Fruit fly (Drosophila melanogaster) whole organism, adult: ENCODE data around the gene GluRIID.
A peak's percentile ranks its signal among the peaks of the same experiment; 100 is the strongest.

ENCODE experiments used
- CG11617 ChIP-seq: fragments of 200-800 bp; sonication (Bioruptor generic); optimal IDR thresholded peaks from 2 replicates; lab custom pipeline; 2017; ENCODE audit warnings: mild to moderate bottlenecking, missing biosample characterization, missing genetic modification reagents, missing genetic modification characterization
- CG12768 ChIP-seq: fragments of 200-800 bp; sonication (Bioruptor generic); optimal IDR thresholded peaks from 2 replicates; lab custom pipeline; 2017; ENCODE audit warnings: missing biosample characterization, missing genetic modification characterization, mild to moderate bottlenecking, moderate library complexity, missing genetic modification reagents
- CG14711 ChIP-seq: fragments of 200-800 bp; sonication (Bioruptor generic); optimal IDR thresholded peaks from 2 replicates; lab custom pipeline; 2018; ENCODE audit warnings: missing biosample characterization, mild to moderate bottlenecking, missing genetic modification characterization, moderate library complexity
- CG1620 ChIP-seq: fragments of 200-800 bp; sonication (Bioruptor generic); optimal IDR thresholded peaks from 2 replicates; lab custom pipeline; 2016; ENCODE audit warnings: missing biosample characterization, missing genetic modification characterization
- CG33017 ChIP-seq: fragments of 200-800 bp; sonication (Bioruptor generic); optimal IDR thresholded peaks from 2 replicates; lab custom pipeline; 2018; ENCODE audit warnings: missing biosample characterization, mild to moderate bottlenecking, missing genetic modification characterization, moderate library complexity
- CG5204 ChIP-seq: fragments of 200-800 bp; sonication (Bioruptor generic); optimal IDR thresholded peaks from 2 replicates; lab custom pipeline; 2016; ENCODE audit warnings: missing biosample characterization, missing genetic modification characterization
- CG7045 ChIP-seq: fragments of 200-800 bp; sonication (Bioruptor generic); optimal IDR thresholded peaks from 2 replicates; lab custom pipeline; 2017; ENCODE audit warnings: missing biosample characterization, mild to moderate bottlenecking, missing genetic modification characterization
- CG7101 ChIP-seq: fragments of 200-800 bp; sonication (Bioruptor generic); optimal IDR thresholded peaks from 2 replicates; lab custom pipeline; 2018; ENCODE audit warnings: missing biosample characterization, mild to moderate bottlenecking, missing genetic modification characterization, moderate library complexity
- Clk ChIP-seq: fragments of 200-800 bp; sonication (Bioruptor generic); optimal IDR thresholded peaks from 2 replicates; lab custom pipeline; 2017; ENCODE audit warnings: missing biosample characterization, missing genetic modification characterization
- Crg-1 ChIP-seq: fragments of 200-800 bp; sonication (Bioruptor generic); optimal IDR thresholded peaks from 2 replicates; lab custom pipeline; 2016; ENCODE audit warnings: missing biosample characterization, missing genetic modification characterization
- Hr96 ChIP-seq: fragments of 200-800 bp; sonication (Bioruptor generic); optimal IDR thresholded peaks from 2 replicates; lab custom pipeline; 2016; ENCODE audit warnings: missing biosample characterization, missing genetic modification characterization
- Mnt ChIP-seq: fragments of 200-800 bp; sonication (Bioruptor generic); optimal IDR thresholded peaks from 2 replicates; lab custom pipeline; 2016; ENCODE audit warnings: missing biosample characterization, mild to moderate bottlenecking, missing genetic modification characterization
- bab1 ChIP-seq: fragments of 200-800 bp; sonication (Bioruptor generic); optimal IDR thresholded peaks from 3 replicates; lab custom pipeline; 2019; ENCODE audit warnings: missing biosample characterization, mild to moderate bottlenecking, missing genetic modification characterization, moderate library complexity
- cic ChIP-seq: fragments of 200-800 bp; sonication (Bioruptor generic); optimal IDR thresholded peaks from 2 replicates; lab custom pipeline; 2017; ENCODE audit warnings: missing biosample characterization, mild to moderate bottlenecking, missing genetic modification characterization, moderate library complexity
- cnc ChIP-seq, 2 experiments: fragments of >200 bp; optimal IDR thresholded peaks; 2 replicates each; lab custom pipeline; 2017
- kay ChIP-seq: fragments of 200-800 bp; sonication (Bioruptor generic); peaks from one replicate; lab custom pipeline; 2016; ENCODE audit warnings: missing biosample characterization, missing genetic modification characterization, borderline replicate concordance
- ovo ChIP-seq: fragments of 200-800 bp; sonication (Bioruptor generic); optimal IDR thresholded peaks from 2 replicates; lab custom pipeline; 2016; ENCODE audit warnings: missing biosample characterization, missing genetic modification characterization
- pad ChIP-seq: fragments of 200-800 bp; sonication (Bioruptor generic); optimal IDR thresholded peaks from 3 replicates; lab custom pipeline; 2017; ENCODE audit warnings: missing biosample characterization, missing genetic modification characterization, mild to moderate bottlenecking, moderate library complexity, missing genetic modification reagents
- tj ChIP-seq: fragments of 200-800 bp; sonication (Bioruptor generic); optimal IDR thresholded peaks from 3 replicates; lab custom pipeline; 2017; ENCODE audit warnings: missing biosample characterization, mild to moderate bottlenecking, missing genetic modification characterization, moderate library complexity
- toe ChIP-seq: fragments of 200-800 bp; sonication (Bioruptor generic); optimal IDR thresholded peaks from 2 replicates; lab custom pipeline; 2016; ENCODE audit warnings: missing biosample characterization, missing genetic modification characterization

Gene GluRIID

DNA sequence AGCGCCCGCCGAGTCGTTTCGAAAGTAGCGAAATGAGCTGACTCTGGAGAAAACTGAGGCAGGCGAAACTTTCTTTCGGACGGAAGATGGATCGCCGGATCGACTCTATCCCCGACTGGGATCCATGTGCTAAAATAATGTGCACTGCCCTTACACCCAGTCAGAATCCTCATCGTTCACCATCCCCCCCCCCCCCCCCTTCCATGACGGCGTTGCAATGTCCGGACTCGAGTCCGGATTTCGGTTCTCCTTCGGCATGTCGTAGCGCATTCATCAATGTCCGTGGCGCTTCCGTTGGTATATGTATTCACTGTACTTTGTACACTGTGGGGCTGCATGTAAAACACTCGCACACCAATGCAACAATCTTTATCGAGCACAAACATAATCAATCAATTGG is 47.2 kb downstream of the GluRIID start:
- TF ChIP-seq pad (GFP tag; lab: Kevin White, UChicago) (no peak), CG14711 (tag; lab: Kevin White, UChicago) (no peak), Hr96 (GFP tag; lab: Kevin White, UChicago) (no peak), ovo (GFP tag; lab: Kevin White, UChicago) (no peak), bab1 (GFP tag; lab: Kevin White, UChicago) (no peak), Crg-1 (no peak), CG11617 (GFP tag; lab: Kevin White, UChicago) (no peak), CG12768 (GFP tag; lab: Kevin White, UChicago) (no peak), CG7101 (tag; lab: Kevin White, UChicago) (no peak), cnc (optimal IDR thresholded peaks at IDR 0.05; lab: Kevin White, UChicago) (no peak), toe (GFP tag; lab: Kevin White, UChicago) (no peak), CG33017 (tag; lab: Kevin White, UChicago) (no peak), kay (GFP tag; lab: Kevin White, UChicago) (no peak), CG5204 (GFP tag; lab: Kevin White, UChicago) (no peak), CG7045 (GFP tag; lab: Kevin White, UChicago) (no peak), cic (no peak), Clk (GFP tag; lab: Kevin White, UChicago) (no peak), Mnt (GFP tag; lab: Kevin White, UChicago) (no peak), CG1620 (GFP tag; lab: Kevin White, UChicago) (no peak), tj (GFP tag; lab: Kevin White, UChicago) (no peak)

DNA sequence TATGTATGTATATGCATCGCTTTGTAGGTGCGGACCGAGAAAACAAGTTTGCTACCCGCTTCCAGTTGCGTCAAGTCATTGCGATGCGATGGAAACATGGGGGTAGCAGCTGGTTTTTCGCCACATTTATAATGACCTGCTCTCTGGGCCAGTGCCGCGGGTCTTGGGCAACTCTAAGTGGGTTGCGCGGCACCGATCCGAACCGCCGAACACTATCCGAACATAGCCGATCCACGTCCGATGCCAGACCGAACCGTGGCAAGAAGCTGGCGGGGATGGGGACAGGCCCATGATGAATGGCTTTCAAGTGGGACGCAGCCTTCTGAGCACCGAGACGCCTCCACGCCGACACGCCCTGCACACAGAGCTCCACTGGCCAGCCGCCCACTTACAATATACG is 48.2 kb downstream of the GluRIID start:
- no peak for TF ChIP-seq cic
- no peak for TF ChIP-seq ovo (GFP tag; lab: Kevin White, UChicago)
- TF ChIP-seq CG11617 (GFP tag; lab: Kevin White, UChicago), result no peak
- no peak for TF ChIP-seq Mnt (GFP tag; lab: Kevin White, UChicago)
- TF ChIP-seq CG7045 (GFP tag; lab: Kevin White, UChicago), result no peak
- TF ChIP-seq Clk (GFP tag; lab: Kevin White, UChicago), result no peak
- TF ChIP-seq CG5204 (GFP tag; lab: Kevin White, UChicago), result no peak
- no peak for TF ChIP-seq toe (GFP tag; lab: Kevin White, UChicago)
- TF ChIP-seq CG33017 (tag; lab: Kevin White, UChicago), result no peak
- TF ChIP-seq Hr96 (GFP tag; lab: Kevin White, UChicago), result no peak
- TF ChIP-seq tj (GFP tag; lab: Kevin White, UChicago), result no peak
- no peak for TF ChIP-seq CG7101 (tag; lab: Kevin White, UChicago)
- no peak for TF ChIP-seq Crg-1
- no peak for TF ChIP-seq kay (GFP tag; lab: Kevin White, UChicago)
- no peak for TF ChIP-seq pad (GFP tag; lab: Kevin White, UChicago)
- no peak for TF ChIP-seq bab1 (GFP tag; lab: Kevin White, UChicago)

DNA sequence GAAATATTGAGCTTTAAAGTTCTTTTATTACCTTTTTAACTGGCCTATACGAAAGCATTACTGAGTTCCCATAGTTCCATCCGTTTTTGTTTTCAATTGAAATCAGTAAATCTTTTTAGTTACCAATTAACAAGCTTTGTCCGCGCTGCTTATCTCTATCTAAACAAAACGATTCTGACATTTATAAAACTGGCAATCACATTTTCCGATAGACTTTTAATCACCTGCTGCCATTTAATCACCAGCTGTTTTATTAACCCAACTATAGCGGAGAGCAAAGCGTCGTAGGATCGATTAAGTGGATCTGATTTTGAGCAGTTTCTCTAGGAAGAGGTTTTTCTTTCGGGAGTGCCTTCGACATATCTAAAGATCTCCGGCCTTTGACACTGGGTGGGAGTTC is 49.7 kb downstream of the GluRIID start:
- TF ChIP-seq kay (GFP tag; lab: Kevin White, UChicago) (peak; percentile 32), Clk (GFP tag; lab: Kevin White, UChicago) (no peak)

DNA sequence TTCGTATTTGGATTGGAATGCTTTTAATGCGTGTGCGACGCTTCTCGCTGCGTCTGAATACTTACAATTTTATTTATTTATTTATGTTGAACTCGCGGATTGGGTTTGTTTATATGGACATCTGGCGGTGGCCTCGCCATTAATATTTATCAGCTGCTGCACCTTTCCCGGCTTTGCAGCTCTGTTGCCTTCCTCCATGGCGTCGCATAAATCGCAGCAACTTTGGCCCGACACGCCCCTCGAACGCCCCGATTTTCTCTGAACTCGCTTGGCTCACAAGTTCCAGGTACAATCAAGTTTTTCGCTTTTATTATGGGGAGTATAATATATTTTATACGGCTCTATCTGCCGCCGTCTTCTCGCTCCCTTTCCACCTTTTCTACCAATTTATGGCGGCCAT is 52.1 kb downstream of the GluRIID start:
- no peak for TF ChIP-seq CG33017 (tag; lab: Kevin White, UChicago)
- no peak for TF ChIP-seq CG1620 (GFP tag; lab: Kevin White, UChicago)
- no peak for TF ChIP-seq Hr96 (GFP tag; lab: Kevin White, UChicago)
- no peak for TF ChIP-seq CG12768 (GFP tag; lab: Kevin White, UChicago)
- no peak for TF ChIP-seq cnc (optimal IDR thresholded peaks at IDR 0.05; lab: Kevin White, UChicago)
